Worm (Caenorhabditis elegans) whole organism, young adult: Measurements from ENCODE around the gene nspa-2.
A peak's percentile ranks its signal among the peaks of the same experiment; 100 is the strongest.

Experiments
- B0261.1 ChIP-seq: sonication (generic microtip); optimal IDR thresholded peaks from 2 replicates; lab custom pipeline; 2016; ENCODE audit warnings: mild to moderate bottlenecking, missing genetic modification characterization, moderate library complexity, missing compliant biosample characterization
- C06A6.2 ChIP-seq: fragments of 200-800 bp; sonication (Bioruptor generic); conservative IDR thresholded peaks from 2 replicates; pipeline ENCODE4 v1.3.6; 2022; ENCODE audit warnings: missing genetic modification characterization, missing compliant biosample characterization
- C17E4.6 ChIP-seq: fragments of 200-800 bp; sonication (Bioruptor generic); IDR thresholded peaks from 2 replicates; pipeline ENCODE4 v1.3.6; 2022; ENCODE audit warnings: missing genetic modification reagents, missing genetic modification characterization, missing compliant biosample characterization
- F23B12.7 ChIP-seq: sonication (generic microtip); optimal IDR thresholded peaks from 2 replicates; lab custom pipeline; 2017; ENCODE audit warnings: missing genetic modification characterization, mild to moderate bottlenecking, missing compliant biosample characterization, antibody characterized with exemption, moderate library complexity; ENCODE audit not compliant: insufficient read depth
- F57C9.4 ChIP-seq: sonication (generic microtip); optimal IDR thresholded peaks from 2 replicates; lab custom pipeline; 2017; ENCODE audit warnings: mild to moderate bottlenecking, missing genetic modification characterization, missing compliant biosample characterization
- Y56A3A.18 ChIP-seq: fragments of 200-800 bp; sonication (Bioruptor generic); IDR thresholded peaks from 2 replicates; pipeline ENCODE4 v1.3.6; 2022; ENCODE audit warnings: missing genetic modification reagents, missing genetic modification characterization, missing compliant biosample characterization
- Y79H2A.3 ChIP-seq: fragments of 200-800 bp; sonication (Bioruptor generic); conservative IDR thresholded peaks from 2 replicates; pipeline ENCODE4 v1.3.6; 2022; ENCODE audit warnings: missing genetic modification reagents, missing genetic modification characterization, missing compliant biosample characterization
- Y95B8A.8 ChIP-seq: fragments of 200-800 bp; sonication (Bioruptor generic); IDR thresholded peaks from 2 replicates; pipeline ENCODE4 v1.3.6; 2022; ENCODE audit warnings: missing genetic modification reagents, missing genetic modification characterization, missing compliant biosample characterization
- ZK185.1 ChIP-seq: sonication (generic microtip); optimal IDR thresholded peaks from 2 replicates; lab custom pipeline; 2016; ENCODE audit warnings: mild to moderate bottlenecking, missing genetic modification characterization, missing compliant biosample characterization; ENCODE audit not compliant: poor library complexity, severe bottlenecking
- athp-1 ChIP-seq: sonication (generic microtip); optimal IDR thresholded peaks from 2 replicates; lab custom pipeline; 2017; ENCODE audit warnings: mild to moderate bottlenecking, missing genetic modification characterization, missing compliant biosample characterization
- attf-5 ChIP-seq: fragments of 200-800 bp; sonication (Bioruptor generic); optimal IDR thresholded peaks from 2 replicates; lab custom pipeline; 2018; ENCODE audit warnings: mild to moderate bottlenecking, missing genetic modification characterization, missing compliant biosample characterization
- bed-2 ChIP-seq: fragments of 200-800 bp; sonication (Bioruptor generic); IDR thresholded peaks from 2 replicates; pipeline ENCODE4 v1.3.6; 2022; ENCODE audit warnings: missing genetic modification reagents, missing genetic modification characterization, missing compliant biosample characterization
- cebp-2 ChIP-seq: fragments of 200-800 bp; sonication (Bioruptor generic); IDR thresholded peaks from 2 replicates; pipeline ENCODE4 v1.3.6; 2022; ENCODE audit warnings: missing genetic modification characterization, missing compliant biosample characterization
- ceh-100 ChIP-seq: fragments of 200-800 bp; sonication (Bioruptor generic); IDR thresholded peaks from 2 replicates; pipeline ENCODE4 v1.3.6; 2022; ENCODE audit warnings: missing genetic modification reagents, missing genetic modification characterization, missing compliant biosample characterization
- ceh-27 ChIP-seq: fragments of 200-800 bp; sonication (Bioruptor generic); optimal IDR thresholded peaks from 2 replicates; lab custom pipeline; 2018; ENCODE audit warnings: mild to moderate bottlenecking, missing genetic modification characterization, moderate library complexity, missing compliant biosample characterization
- die-1 ChIP-seq: sonication (generic microtip); optimal IDR thresholded peaks from 2 replicates; lab custom pipeline; 2016; ENCODE audit warnings: missing genotype, mild to moderate bottlenecking, missing genetic modification characterization, missing compliant biosample characterization
- dpff-1 ChIP-seq: sonication (generic microtip); optimal IDR thresholded peaks from 2 replicates; lab custom pipeline; 2017; ENCODE audit warnings: mild to moderate bottlenecking, missing genetic modification characterization, missing compliant biosample characterization
- egrh-3 ChIP-seq: fragments of 200-800 bp; sonication (Bioruptor generic); IDR thresholded peaks from 2 replicates; pipeline ENCODE4 v1.3.6; 2022; ENCODE audit warnings: missing genetic modification reagents, missing genetic modification characterization, missing compliant biosample characterization
- fkh-3 ChIP-seq: sonication (generic microtip); optimal IDR thresholded peaks from 2 replicates; lab custom pipeline; 2016; ENCODE audit warnings: mild to moderate bottlenecking, missing genetic modification characterization, missing compliant biosample characterization
- him-1 ChIP-seq: sonication (generic microtip); optimal IDR thresholded peaks from 2 replicates; lab custom pipeline; 2016; ENCODE audit warnings: missing genotype, missing genetic modification reagents, missing genetic modification characterization, missing compliant biosample characterization
- hlh-12 ChIP-seq: sonication (generic microtip); optimal IDR thresholded peaks from 2 replicates; lab custom pipeline; 2016; ENCODE audit warnings: missing genetic modification characterization, missing compliant biosample characterization
- hmg-1.2 ChIP-seq: fragments of 200-800 bp; sonication (Bioruptor generic); IDR thresholded peaks from 2 replicates; pipeline ENCODE4 v1.3.6; 2022; ENCODE audit warnings: missing genetic modification reagents, missing genetic modification characterization, missing compliant biosample characterization
- hmg-20 ChIP-seq: fragments of 200-800 bp; sonication (Bioruptor generic); IDR thresholded peaks from 2 replicates; pipeline ENCODE4 v1.3.6; 2022; ENCODE audit warnings: missing genetic modification reagents, missing genetic modification characterization, missing compliant biosample characterization
- hrde-1 ChIP-seq: sonication (generic microtip); optimal IDR thresholded peaks from 2 replicates; lab custom pipeline; 2016; ENCODE audit warnings: missing genetic modification characterization, mild to moderate bottlenecking, missing compliant biosample characterization, moderate library complexity, missing genotype, missing genetic modification reagents, borderline replicate concordance
- hsf-1 ChIP-seq: fragments of 200-800 bp; sonication (Bioruptor generic); IDR thresholded peaks from 2 replicates; pipeline ENCODE4 v1.3.6; 2022; ENCODE audit warnings: missing genetic modification reagents, missing genetic modification characterization, missing compliant biosample characterization
- lin-26 ChIP-seq: fragments of 200-800 bp; sonication (Bioruptor generic); IDR thresholded peaks from 2 replicates; pipeline ENCODE4 v1.3.6; 2022; ENCODE audit warnings: missing genetic modification reagents, missing genetic modification characterization, missing compliant biosample characterization
- lin-40 ChIP-seq: sonication (generic microtip); optimal IDR thresholded peaks from 2 replicates; lab custom pipeline; 2016; ENCODE audit warnings: missing genetic modification characterization, mild to moderate bottlenecking, missing compliant biosample characterization, missing genotype, missing genetic modification reagents
- lin-54 ChIP-seq: fragments of 200-800 bp; sonication (Bioruptor generic); optimal IDR thresholded peaks from 2 replicates; lab custom pipeline; 2018; ENCODE audit warnings: mild to moderate bottlenecking, missing genetic modification characterization, missing compliant biosample characterization
- madf-10 ChIP-seq: sonication (generic microtip); optimal IDR thresholded peaks from 2 replicates; lab custom pipeline; 2016; ENCODE audit warnings: mild to moderate bottlenecking, missing genetic modification characterization, missing compliant biosample characterization
- madf-3 ChIP-seq: fragments of 200-800 bp; sonication (Bioruptor generic); IDR thresholded peaks from 2 replicates; pipeline ENCODE4 v1.3.6; 2022; ENCODE audit warnings: missing genetic modification reagents, missing genetic modification characterization, missing compliant biosample characterization
- madf-6 ChIP-seq: fragments of 200-800 bp; sonication (Bioruptor generic); IDR thresholded peaks from 2 replicates; pipeline ENCODE4 v1.3.6; 2022; ENCODE audit warnings: missing genetic modification reagents, missing genetic modification characterization, missing compliant biosample characterization
- mel-28 ChIP-seq: sonication (generic microtip); optimal IDR thresholded peaks from 2 replicates; lab custom pipeline; 2016; ENCODE audit warnings: borderline replicate concordance, mild to moderate bottlenecking, missing genetic modification characterization, missing compliant biosample characterization
- mxl-1 ChIP-seq: sonication (generic microtip); optimal IDR thresholded peaks from 2 replicates; lab custom pipeline; 2016; ENCODE audit warnings: missing genetic modification characterization, missing compliant biosample characterization
- nhr-179 ChIP-seq: sonication (generic microtip); optimal IDR thresholded peaks from 2 replicates; lab custom pipeline; 2016; ENCODE audit warnings: mild to moderate bottlenecking, missing genetic modification characterization, missing compliant biosample characterization
- pbrm-1 ChIP-seq: fragments of 200-800 bp; sonication (Bioruptor generic); IDR thresholded peaks from 2 replicates; pipeline ENCODE4 v1.3.6; 2022; ENCODE audit warnings: missing genetic modification reagents, missing genetic modification characterization, missing compliant biosample characterization
- rcor-1 ChIP-seq: fragments of 200-800 bp; sonication (Bioruptor generic); IDR thresholded peaks from 2 replicates; pipeline ENCODE4 v1.3.6; 2022; ENCODE audit warnings: missing genetic modification reagents, missing genetic modification characterization, missing compliant biosample characterization
- rec-8 ChIP-seq, 2 experiments: sonication (generic microtip); optimal IDR thresholded peaks; 2 replicates each; lab custom pipeline; 2016; ENCODE audit warnings: mild to moderate bottlenecking in 2 of 2, missing genetic modification characterization in 2 of 2, missing genetic modification reagents in 2 of 2, missing genotype in 2 of 2, missing biosample characterization in 1 of 2, missing compliant biosample characterization in 1 of 2, moderate library complexity in 1 of 2
- repo-1 ChIP-seq: sonication (generic microtip); optimal IDR thresholded peaks from 2 replicates; lab custom pipeline; 2017; ENCODE audit warnings: mild to moderate bottlenecking, missing genetic modification characterization, missing compliant biosample characterization
- rpc-1 ChIP-seq, 2 experiments: fragments of 150-350 bp in 1 of 2; sonication (generic microtip) in 1 of 2; optimal IDR thresholded peaks; 2 replicates each; lab custom pipeline; 2014 to 2018; ENCODE audit warnings: missing biosample characterization in 1 of 2, missing genetic modification characterization in 1 of 2, missing genetic modification reagents in 1 of 2, missing genotype in 1 of 2
- sea-2 ChIP-seq: fragments of 200-800 bp; sonication (Bioruptor generic); IDR thresholded peaks from 2 replicates; pipeline ENCODE4 v1.3.6; 2022; ENCODE audit warnings: missing genetic modification characterization, missing compliant biosample characterization
- snpc-1.1 ChIP-seq: sonication (generic microtip); optimal IDR thresholded peaks from 2 replicates; lab custom pipeline; 2017; ENCODE audit warnings: missing genetic modification characterization, mild to moderate bottlenecking, missing compliant biosample characterization, antibody characterized with exemption, moderate library complexity, missing genotype, missing genetic modification reagents; ENCODE audit not compliant: insufficient read depth
- snpc-1.3 ChIP-seq: sonication (generic microtip); optimal IDR thresholded peaks from 2 replicates; lab custom pipeline; 2017; ENCODE audit warnings: missing genetic modification characterization, mild to moderate bottlenecking, missing compliant biosample characterization, antibody characterized with exemption, moderate library complexity, missing genotype, missing genetic modification reagents; ENCODE audit not compliant: insufficient read depth
- snpc-3.4 ChIP-seq: sonication (generic microtip); optimal IDR thresholded peaks from 2 replicates; lab custom pipeline; 2017; ENCODE audit warnings: missing genetic modification characterization, mild to moderate bottlenecking, missing compliant biosample characterization, antibody characterized with exemption, moderate library complexity, missing genotype, missing genetic modification reagents
- sptf-2 ChIP-seq: fragments of 200-800 bp; sonication (Bioruptor generic); optimal IDR thresholded peaks from 2 replicates; lab custom pipeline; 2018; ENCODE audit warnings: mild to moderate bottlenecking, missing genetic modification characterization, missing compliant biosample characterization
- tbx-9 ChIP-seq: sonication (generic microtip); optimal IDR thresholded peaks from 2 replicates; lab custom pipeline; 2016; ENCODE audit warnings: borderline replicate concordance, missing genetic modification characterization, inconsistent platforms, missing compliant biosample characterization
- unc-130 ChIP-seq: sonication (generic microtip); optimal IDR thresholded peaks from 2 replicates; lab custom pipeline; 2016; ENCODE audit warnings: missing genetic modification reagents, missing genetic modification characterization, missing compliant biosample characterization
- unc-62 ChIP-seq: fragments of 150-350 bp; optimal IDR thresholded peaks from 2 replicates; lab custom pipeline; 2014; ENCODE audit warnings: missing biosample characterization, missing genetic modification reagents, missing genetic modification characterization
- xnd-1 ChIP-seq: sonication (generic microtip); optimal IDR thresholded peaks from 2 replicates; lab custom pipeline; 2016; ENCODE audit warnings: missing genotype, missing genetic modification reagents, missing genetic modification characterization, missing compliant biosample characterization

The nspa-2 gene

DNA sequence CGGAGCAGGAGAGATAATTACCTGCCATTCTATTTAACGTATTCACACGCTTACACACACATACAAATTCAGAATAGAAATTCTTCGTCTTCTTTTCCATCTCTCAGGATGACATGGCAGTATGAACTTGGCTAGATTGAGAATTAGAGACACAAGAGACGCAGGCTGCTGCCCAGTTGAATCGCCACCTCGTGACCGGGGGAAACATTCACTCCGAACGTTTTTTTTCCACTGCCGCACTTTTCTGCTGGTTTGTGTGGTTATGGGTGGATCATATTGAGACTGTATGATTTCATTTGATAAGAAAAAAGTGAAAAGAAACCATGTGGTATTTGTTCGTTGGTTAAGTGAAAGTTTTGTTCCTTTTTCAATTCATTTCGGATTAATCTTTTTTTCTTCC lies 41.3 kb upstream of the nspa-2 start (continued):
- TF ChIP-seq xnd-1 (no peak), ZK185.1 (tag; lab: Kevin White, UChicago) (peak; percentile 53), nhr-179 (tag; lab: Kevin White, UChicago) (no peak), mxl-1 (tag; lab: Kevin White, UChicago) (no peak), F57C9.4 (tag; lab: Kevin White, UChicago) (no peak), lin-40 (tag; lab: Kevin White, UChicago) (peak; percentile 80), rpc-1 (optimal IDR thresholded peaks at IDR 0.05; lab: Kevin White, UChicago) (no peak), rpc-1 (tag; optimal IDR thresholded peaks at IDR 0.05; lab: Kevin White, UChicago) (no peak), attf-5 (peak; percentile 72), snpc-1.1 (tag; lab: Kevin White, UChicago) (no peak), madf-6 (no peak), Y56A3A.18 (GFP tag; lab: Robert Waterston, UW) (no peak; the same call in 1 of the 2 replicates), rcor-1 (no peak), hrde-1 (tag; lab: Kevin White, UChicago) (no peak), hmg-20 (GFP tag; lab: Robert Waterston, UW) (no peak), rec-8 (tag; optimal IDR thresholded peaks at IDR 0.05; lab: Kevin White, UChicago) (no peak), madf-10 (peak; percentile 16), die-1 (tag; lab: Kevin White, UChicago) (peak; percentile 29), fkh-3 (tag; lab: Kevin White, UChicago) (no peak), lin-54 (GFP tag; lab: Kevin White, UChicago) (peak; percentile 26), unc-130 (no peak), repo-1 (tag; lab: Kevin White, UChicago) (peak; percentile 48), C06A6.2 (GFP tag; lab: Robert Waterston, UW) (peak; percentile 42; the same call in 1 of the 2 replicates), Y79H2A.3 (GFP tag; lab: Robert Waterston, UW) (no peak; the same call in 1 of the 2 replicates), unc-62 (GFP tag; lab: Kevin White, UChicago) (no peak), C17E4.6 (GFP tag; lab: Robert Waterston, UW) (no peak), F23B12.7 (tag; lab: Kevin White, UChicago) (peak; percentile 50), cebp-2 (no peak), egrh-3 (GFP tag; lab: Robert Waterston, UW) (no peak), sptf-2 (GFP tag; lab: Kevin White, UChicago) (no peak), hlh-12 (tag; lab: Kevin White, UChicago) (no peak), ceh-100 (GFP tag; lab: Robert Waterston, UW) (no peak), ceh-27 (GFP tag; lab: Kevin White, UChicago) (no peak), mel-28 (tag; lab: Kevin White, UChicago) (no peak), sea-2 (GFP tag; lab: Robert Waterston, UW) (no peak), madf-3 (no peak), him-1 (no peak), B0261.1 (tag; lab: Kevin White, UChicago) (no peak), snpc-3.4 (tag; lab: Kevin White, UChicago) (peak; percentile 4), athp-1 (tag; lab: Kevin White, UChicago) (peak; percentile 49), pbrm-1 (no peak; the same call in none of the 2 replicates), hsf-1 (GFP tag; lab: Robert Waterston, UW) (peak; percentile 27; the same call in 1 of the 2 replicates), bed-2 (GFP tag; lab: Robert Waterston, UW) (no peak), hmg-1.2 (GFP tag; lab: Robert Waterston, UW) (peak; percentile 55; the same call in 1 of the 2 replicates), snpc-1.3 (tag; lab: Kevin White, UChicago) (no peak), dpff-1 (tag; lab: Kevin White, UChicago) (no peak), Y95B8A.8 (GFP tag; lab: Robert Waterston, UW) (0 out of 2 replicates have a peak, but pooled peaks have one; percentile 36), lin-26 (GFP tag; lab: Robert Waterston, UW) (no peak), tbx-9 (tag; lab: Kevin White, UChicago) (no peak)
